Fruit fly (Drosophila melanogaster): ENCODE results near the gene Boh2.

Boh2 gene

dm6 chr2L:11220783-11221182, 42.0 kb downstream of the Boh2 start:
- 0 out of 2 replicates have a peak, but pooled peaks have one; percentile 17 for TF ChIP-seq CG6689 (GFP tag; IDR thresholded peaks at IDR 0.05)
- TF ChIP-seq ab (GFP tag; optimal IDR thresholded peaks at IDR 0.05) = peak; percentile 34
- TF ChIP-seq CG7745 (tag; optimal IDR thresholded peaks at IDR 0.05) = no peak
- TF ChIP-seq Sox102F (GFP tag; optimal IDR thresholded peaks at IDR 0.05) = peak; percentile 27
- peak; percentile 20; the same call in 1 of the 2 replicates for TF ChIP-seq lmd (GFP tag; IDR thresholded peaks at IDR 0.05)
- peak; percentile 30 for TF ChIP-seq gem (tag; optimal IDR thresholded peaks at IDR 0.05)
- TF ChIP-seq Drgx (GFP tag; IDR thresholded peaks at IDR 0.05) = peak; percentile 51
- 0 out of 2 replicates have a peak, but pooled peaks have one; percentile 34 for TF ChIP-seq Ptx1 (GFP tag; IDR thresholded peaks at IDR 0.05)
- no peak for TF ChIP-seq Atf3 (GFP tag; optimal IDR thresholded peaks at IDR 0.05)
- TF ChIP-seq row (GFP tag; IDR thresholded peaks at IDR 0.05) = 0 out of 3 replicates have a peak, but pooled peaks have one; percentile 39
- peak; percentile 12 for TF ChIP-seq CG1603 (tag; optimal IDR thresholded peaks at IDR 0.05)
- peak; percentile 4 for TF ChIP-seq CG13424 (tag; optimal IDR thresholded peaks at IDR 0.05)
- TF ChIP-seq CG7786 (GFP tag; optimal IDR thresholded peaks at IDR 0.05) = peak; percentile 14
- no peak for TF ChIP-seq MESR4 (GFP tag; optimal IDR thresholded peaks at IDR 0.05)
- TF ChIP-seq grau (tag; optimal IDR thresholded peaks at IDR 0.05) = peak; percentile 58
- TF ChIP-seq rib (GFP tag; IDR thresholded peaks at IDR 0.05) = no peak
- TF ChIP-seq bsh (GFP tag; optimal IDR thresholded peaks at IDR 0.05) = peak in 1 of 2 experiments; percentile 16
- TF ChIP-seq HLHmδ (GFP tag; optimal IDR thresholded peaks at IDR 0.05) = no peak
- TF ChIP-seq caup (GFP tag; optimal IDR thresholded peaks at IDR 0.05; ENCODE audit: severe bottlenecking) = no peak
- peak; percentile 26 for TF ChIP-seq Med (GFP tag)
- TF ChIP-seq Hr51 (GFP tag; optimal IDR thresholded peaks at IDR 0.05) = peak in 1 of 2 experiments; percentile 37
- no peak for TF ChIP-seq CG10431 (GFP tag; optimal IDR thresholded peaks at IDR 0.05)
- TF ChIP-seq ttk (GFP tag; IDR thresholded peaks at IDR 0.05) = 0 out of 2 replicates have a peak, but pooled peaks have one; percentile 13
- no peak for TF ChIP-seq emc (GFP tag; optimal IDR thresholded peaks at IDR 0.05)
- TF ChIP-seq gsb-n (tag; optimal IDR thresholded peaks at IDR 0.05) = no peak
- peak; percentile 20 for TF ChIP-seq CG30403 (GFP tag; optimal IDR thresholded peaks at IDR 0.05)
- TF ChIP-seq CG10267 (tag; optimal IDR thresholded peaks at IDR 0.05) = no peak
- TF ChIP-seq CG11504 (tag; optimal IDR thresholded peaks at IDR 0.05) = peak; percentile 8
- peak; percentile 28 for TF ChIP-seq Oli (tag; optimal IDR thresholded peaks at IDR 0.05)
- TF ChIP-seq E2f2 (GFP tag; IDR thresholded peaks at IDR 0.05) = no peak
- 0 out of 2 replicates have a peak, but pooled peaks have one; percentile 11 for TF ChIP-seq Ada2b (GFP tag; IDR thresholded peaks at IDR 0.05)
- peak; percentile 74 for TF ChIP-seq Ets65A (GFP tag)
- TF ChIP-seq hkb (optimal IDR thresholded peaks at IDR 0.05) = no peak
- no peak for TF ChIP-seq hkb (GFP tag; IDR thresholded peaks at IDR 0.05)
- TF ChIP-seq CG1792 (GFP tag; optimal IDR thresholded peaks at IDR 0.05) = no peak
- no peak for TF ChIP-seq CG8765 (GFP tag; IDR thresholded peaks at IDR 0.05)

- TF ChIP-seq CG10321 (GFP tag; IDR thresholded peaks at IDR 0.05) = peak; percentile 12; the same call in 1 of the 2 replicates
- peak; percentile 97 for TF ChIP-seq Deaf1 (tag; optimal IDR thresholded peaks at IDR 0.05)
- peak; percentile 56 for TF ChIP-seq Nf-YB (GFP tag; optimal IDR thresholded peaks at IDR 0.05)
- peak; percentile 56 to 77 for TF ChIP-seq Trl (optimal IDR thresholded peaks at IDR 0.05)
- TF ChIP-seq Trl (GFP tag; optimal IDR thresholded peaks at IDR 0.05) = no peak
- TF ChIP-seq CG15514 (GFP tag; optimal IDR thresholded peaks at IDR 0.05) = peak; percentile 9
- peak; percentile 11 for TF ChIP-seq gcm (GFP tag; optimal IDR thresholded peaks at IDR 0.05)
- no peak for TF ChIP-seq CG7556 (GFP tag; optimal IDR thresholded peaks at IDR 0.05)
- TF ChIP-seq kay (GFP tag; optimal IDR thresholded peaks at IDR 0.05) = no peak
- no peak for TF ChIP-seq CG16779 (GFP tag; IDR thresholded peaks at IDR 0.05)
- peak; percentile 76 for TF ChIP-seq CG1832 (GFP tag; optimal IDR thresholded peaks at IDR 0.05)
- peak; percentile 35 for TF ChIP-seq unpg (GFP tag; optimal IDR thresholded peaks at IDR 0.05)
- TF ChIP-seq Aef1 (GFP tag; IDR thresholded peaks at IDR 0.05) = peak; percentile 60; the same call in 2 of the 3 replicates
- TF ChIP-seq CG5180 (GFP tag; optimal IDR thresholded peaks at IDR 0.05) = peak; percentile 98
- no peak for TF ChIP-seq pan (optimal IDR thresholded peaks at IDR 0.05)
- TF ChIP-seq pan (GFP tag; optimal IDR thresholded peaks at IDR 0.05 in 1 of 2, IDR thresholded peaks at IDR 0.05 in 1 of 2) = peak in 1 of 2 experiments; percentile 16
- peak; percentile 71; the same call in 2 of the 4 replicates for TF ChIP-seq chinmo (GFP tag; IDR thresholded peaks at IDR 0.05; ENCODE audit: partially characterized antibody)
Observed at dm6 chr2L:11221296-11221698, 42.5 kb downstream of the Boh2 start.

All from whole organism, embryonic.